Fruit fly (Drosophila melanogaster): ENCODE data around the gene PIG-T.

The PIG-T gene

dm6 chrX:8421449-8421795 is 14.4 kb upstream of the PIG-T start:
- TF ChIP-seq CG17801 (GFP tag; optimal IDR thresholded peaks at IDR 0.05; ENCODE audit: partially characterized antibody), result no peak

DNA sequence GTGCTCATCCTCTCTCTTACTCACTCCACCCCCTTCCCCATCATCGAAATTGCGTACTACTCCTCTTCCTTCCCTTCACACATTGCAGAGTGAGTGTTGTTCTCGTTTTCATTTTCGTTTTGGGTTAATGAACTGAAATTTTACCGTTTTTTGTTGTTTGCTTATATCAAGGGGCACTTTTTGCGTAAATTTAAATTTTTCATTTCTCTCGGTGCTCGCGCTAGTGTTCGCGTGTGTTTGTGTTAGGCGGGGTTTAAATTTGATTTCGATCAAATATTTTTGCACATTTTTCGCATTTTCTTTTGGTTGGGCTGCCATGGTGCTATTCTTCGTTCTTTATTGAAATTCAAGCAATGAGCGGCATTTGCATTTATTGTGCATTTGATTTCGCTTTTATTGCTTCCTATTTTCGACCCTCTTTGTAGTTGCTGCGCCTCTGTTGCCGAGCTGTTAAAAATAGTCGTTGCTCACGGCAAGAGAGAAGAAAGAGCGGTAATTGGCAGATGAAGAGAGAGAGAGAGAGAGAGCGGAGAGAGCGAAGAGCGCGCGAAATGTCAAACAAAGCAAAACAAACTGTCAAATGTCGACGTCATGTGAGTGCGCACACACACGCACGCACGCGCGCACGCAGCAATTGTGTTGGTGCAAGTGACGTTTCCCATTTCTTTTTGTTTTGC is 13.8 kb upstream of the PIG-T start:
- TF ChIP-seq CG17801 (GFP tag; optimal IDR thresholded peaks at IDR 0.05; ENCODE audit: partially characterized antibody), result peak; percentile 96

dm6 chrX:8419534-8419933 is 12.5 kb upstream of the PIG-T start:
- TF ChIP-seq CG17801 (GFP tag; optimal IDR thresholded peaks at IDR 0.05; ENCODE audit: partially characterized antibody), result no peak

- TF ChIP-seq CG17801 (GFP tag; optimal IDR thresholded peaks at IDR 0.05; ENCODE audit: partially characterized antibody), result no peak
Observed at dm6 chrX:8416956-8417355, 9.9 kb upstream of the PIG-T start.

DNA sequence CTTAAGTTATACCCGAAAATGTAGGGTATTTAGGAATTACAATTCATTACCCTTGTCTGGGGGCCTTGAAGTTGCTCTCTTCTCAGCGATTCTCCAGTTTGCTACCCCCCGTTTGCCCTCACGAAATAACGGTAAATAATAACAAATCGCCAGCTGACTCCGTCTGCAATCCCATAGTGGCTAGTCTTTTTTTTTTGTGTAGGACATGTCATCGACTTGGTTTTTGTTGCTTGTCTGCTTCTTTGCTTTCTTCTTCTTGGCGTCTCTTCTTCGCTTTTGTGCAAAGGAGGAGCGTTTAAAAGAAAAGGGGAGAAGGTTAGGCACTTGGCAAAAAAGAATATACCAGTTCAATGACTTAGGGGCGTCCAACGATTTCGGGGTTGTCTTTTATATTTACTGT is 9.1 kb upstream of the PIG-T start:
- TF ChIP-seq CG17801 (GFP tag; optimal IDR thresholded peaks at IDR 0.05; ENCODE audit: partially characterized antibody), result no peak

- TF ChIP-seq CG17801 (GFP tag; optimal IDR thresholded peaks at IDR 0.05; ENCODE audit: partially characterized antibody), result no peak
Observed at dm6 chrX:8415605-8416004, 8.5 kb upstream of the PIG-T start.

DNA sequence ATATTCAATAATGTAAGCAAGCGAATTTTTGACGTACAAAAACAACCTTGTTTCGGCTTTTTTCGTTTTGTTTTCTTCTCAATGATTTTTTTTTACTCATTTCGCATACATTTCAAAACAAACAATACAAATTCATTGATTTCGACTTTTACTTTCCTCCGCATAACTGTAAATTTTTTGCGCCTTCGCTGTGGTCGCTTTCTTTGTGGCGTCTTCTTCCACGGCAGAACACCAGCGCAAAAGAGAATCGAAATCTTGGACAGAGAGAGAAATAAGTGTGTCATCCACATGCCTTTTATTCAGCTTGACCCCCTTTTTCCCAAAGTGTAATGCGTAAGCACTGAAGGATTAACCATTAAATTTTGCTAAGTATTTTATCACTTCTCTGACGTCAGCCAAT is 7.3 kb upstream of the PIG-T start:
- TF ChIP-seq CG17801 (GFP tag; optimal IDR thresholded peaks at IDR 0.05; ENCODE audit: partially characterized antibody), result no peak

dm6 chrX:8413513-8414113 is 6.5 kb upstream of the PIG-T start:
- peak; percentile 53 for TF ChIP-seq CG17801 (GFP tag; optimal IDR thresholded peaks at IDR 0.05; ENCODE audit: partially characterized antibody)

DNA sequence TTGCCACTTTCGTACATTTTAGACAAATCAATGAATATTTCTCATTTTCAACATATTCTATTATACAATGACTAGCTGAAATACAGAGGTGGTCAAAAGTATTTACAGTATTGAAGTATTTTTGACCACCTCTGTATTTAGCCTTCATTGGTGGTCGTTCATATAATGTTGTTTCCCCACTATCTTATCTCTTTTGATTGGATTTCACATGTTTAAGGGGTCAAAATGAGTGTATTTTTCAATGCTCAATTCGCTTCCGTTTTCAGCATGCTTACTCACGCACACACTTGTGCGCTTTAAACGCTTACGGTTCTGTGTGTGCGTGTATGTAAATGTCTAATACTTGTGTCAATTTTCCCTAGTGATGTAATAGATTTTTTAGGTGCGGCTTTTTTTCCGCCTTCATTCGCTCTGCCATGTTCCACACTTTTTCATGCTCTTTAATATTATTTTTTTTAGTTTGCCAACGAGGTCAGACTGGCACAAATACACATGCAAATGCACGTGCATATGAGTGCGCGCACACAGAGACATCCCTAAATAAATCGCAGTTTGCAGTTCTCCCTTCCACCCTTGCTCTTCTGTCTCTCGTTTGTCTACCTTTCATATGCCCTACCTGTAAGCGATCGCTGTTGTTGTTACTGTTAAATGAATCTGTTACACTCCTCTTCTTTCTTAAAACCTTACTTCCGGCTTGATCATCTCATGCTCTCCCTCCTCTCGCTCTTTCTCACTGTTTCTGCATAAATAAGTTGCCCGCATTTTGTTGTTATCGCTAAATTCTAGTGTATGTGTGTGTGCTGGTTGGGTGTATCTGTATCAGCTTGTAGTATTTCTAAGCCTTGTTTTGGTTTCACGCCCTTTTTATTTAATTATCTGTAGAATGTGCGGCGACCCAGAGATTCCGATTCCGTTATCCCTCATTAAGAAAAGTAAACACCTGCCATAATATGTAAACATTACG is 5.4 kb upstream of the PIG-T start:
- peak; percentile 54 for TF ChIP-seq CG17801 (GFP tag; optimal IDR thresholded peaks at IDR 0.05; ENCODE audit: partially characterized antibody)

DNA sequence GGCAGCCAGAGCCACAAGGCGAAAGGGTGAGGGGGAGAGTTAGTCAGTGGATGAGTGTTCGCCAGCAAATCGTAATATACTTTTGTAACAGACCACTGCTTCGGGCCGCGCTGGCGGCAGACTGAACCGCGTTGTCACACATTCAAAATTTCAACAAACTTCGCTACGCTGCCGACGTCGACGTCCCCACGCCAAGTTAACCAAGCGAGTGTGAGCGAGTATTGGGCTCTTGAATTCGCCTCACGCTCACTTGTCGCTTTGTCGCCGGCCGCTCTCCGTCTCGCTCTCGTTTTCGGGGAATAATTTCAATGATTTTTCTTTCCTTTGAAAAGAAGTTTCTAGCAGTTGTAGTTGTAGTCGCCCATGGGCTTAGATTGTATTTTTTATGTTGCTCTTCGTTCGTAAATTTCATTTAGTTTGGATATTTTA is 4.5 kb upstream of the PIG-T start, which contains the start of gene lawc:
lawc (minus strand) TSS at position 127 of the 429 bp plus-strand sequence.
- TF ChIP-seq CG17801 (GFP tag; optimal IDR thresholded peaks at IDR 0.05; ENCODE audit: partially characterized antibody), result peak; percentile 96

dm6 chrX:8410349-8411240 is 3.5 kb upstream of the PIG-T start:
- peak; percentile 92 for TF ChIP-seq CG17801 (GFP tag; optimal IDR thresholded peaks at IDR 0.05; ENCODE audit: partially characterized antibody)

DNA sequence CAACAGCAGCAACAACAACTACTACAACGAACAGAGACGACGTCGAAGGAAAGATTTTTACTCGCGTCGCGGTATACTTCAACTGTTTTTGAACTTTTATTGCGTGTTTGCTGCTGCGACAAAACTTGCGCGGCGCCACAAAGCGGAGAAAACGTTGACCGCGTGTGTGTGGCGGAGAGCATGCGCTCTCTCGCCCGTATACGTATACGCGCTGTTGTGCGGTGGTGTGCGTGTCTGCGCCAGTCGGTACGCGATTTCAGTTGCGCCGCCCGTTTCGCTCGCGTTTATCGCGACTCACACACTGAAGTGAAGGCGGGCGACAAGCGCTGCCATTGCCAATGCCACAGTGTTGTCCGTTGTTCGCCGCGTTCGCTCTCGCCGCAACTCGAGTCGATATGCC is 2.7 kb upstream of the PIG-T start:
- TF ChIP-seq CG17801 (GFP tag; optimal IDR thresholded peaks at IDR 0.05; ENCODE audit: partially characterized antibody), result peak; percentile 99

- TF ChIP-seq CG17801 (GFP tag; optimal IDR thresholded peaks at IDR 0.05; ENCODE audit: partially characterized antibody), result peak; percentile 1
Observed at dm6 chrX:8408971-8409455, 1.9 kb upstream of the PIG-T start, which contains the start of gene Trf2. Gene Trf2 (plus strand): TSS chrX:8409272.

DNA sequence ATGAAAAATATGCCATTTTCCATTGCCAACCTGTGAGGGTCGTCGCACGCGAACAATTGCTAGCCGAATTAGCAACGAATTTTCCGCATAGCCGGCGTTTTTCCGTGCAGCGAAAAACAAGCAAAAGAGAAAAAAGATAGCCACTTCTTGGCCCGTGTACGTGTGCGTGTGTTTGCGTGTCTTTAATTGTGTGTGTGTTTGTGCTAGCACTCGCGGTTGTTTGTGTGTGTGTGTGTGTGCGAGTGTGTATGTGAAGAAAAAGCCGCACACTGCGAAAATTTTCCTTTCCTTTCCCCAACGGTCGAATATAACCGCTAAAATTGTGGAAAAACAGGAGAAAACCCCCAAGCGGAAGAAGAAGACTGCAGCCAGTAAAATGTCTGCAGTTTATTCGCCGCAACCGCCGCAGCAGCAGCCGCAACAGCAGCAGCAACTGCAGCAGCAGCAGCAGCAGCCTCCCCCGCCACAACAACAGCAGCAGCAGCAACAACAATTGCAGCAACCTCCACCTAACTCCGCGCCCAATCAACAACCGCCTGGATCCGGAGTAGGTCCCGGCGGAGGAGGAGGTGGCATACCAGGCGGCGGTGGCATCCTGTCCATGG is 7.9 kb downstream of the PIG-T start:
- no peak for TF ChIP-seq CG17801 (GFP tag; optimal IDR thresholded peaks at IDR 0.05; ENCODE audit: partially characterized antibody)
